Fruit fly (Drosophila melanogaster): ENCODE results near the gene CG7634.

DNA sequence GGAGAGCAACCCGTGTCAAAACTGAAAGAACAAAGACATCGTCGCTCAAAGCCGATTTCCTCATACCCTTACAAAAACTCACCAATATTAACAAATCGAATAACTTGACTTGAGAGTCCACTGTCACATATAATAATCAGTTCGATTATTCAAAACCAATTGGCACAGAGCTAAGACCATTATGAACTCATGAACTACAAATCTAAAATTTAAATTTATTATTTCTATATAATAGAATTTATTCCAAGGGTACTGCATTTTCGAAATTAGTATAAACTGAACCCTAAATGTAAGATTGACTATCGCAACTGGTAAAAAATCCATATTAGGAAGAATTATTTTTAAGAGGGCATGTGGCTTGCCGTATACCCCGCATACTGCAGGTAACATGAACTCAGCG, 16.8 kb downstream of the CG7634 start:
- no peak for TF ChIP-seq CG32121 (GFP tag; IDR thresholded peaks at IDR 0.05)
- TF ChIP-seq CG10348 (GFP tag; IDR thresholded peaks at IDR 0.05): no peak
- TF ChIP-seq CG14655 (GFP tag; optimal IDR thresholded peaks at IDR 0.05): no peak
- no peak for TF ChIP-seq EcR (GFP tag; optimal IDR thresholded peaks at IDR 0.05)
- TF ChIP-seq CG34367 (tag; optimal IDR thresholded peaks at IDR 0.05): no peak
- TF ChIP-seq D1 (tag; optimal IDR thresholded peaks at IDR 0.05): no peak
- TF ChIP-seq CG8301 (tag; optimal IDR thresholded peaks at IDR 0.05): no peak
- TF ChIP-seq Ets98B (GFP tag; IDR thresholded peaks at IDR 0.05): no peak
- no peak for TF ChIP-seq fd96Ca (GFP tag; IDR thresholded peaks at IDR 0.05)
- TF ChIP-seq CG17806 (tag; optimal IDR thresholded peaks at IDR 0.05): no peak
- no peak for TF ChIP-seq rn (GFP tag; IDR thresholded peaks at IDR 0.05)
- no peak for TF ChIP-seq gl (tag; optimal IDR thresholded peaks at IDR 0.05)

Measured in whole organism, pupa.